Worm (Caenorhabditis elegans) whole organism, young adult: ENCODE measurements around the gene F26F4.12.
A peak's percentile ranks its signal among the peaks of the same experiment; 100 is the strongest.

Experiments used
- B0019.2 ChIP-seq: fragments of 200-800 bp; sonication (Bioruptor generic); conservative IDR thresholded peaks from 2 replicates; pipeline ENCODE4 v1.3.6; 2022; ENCODE audit warnings: missing genetic modification reagents, missing genetic modification characterization, missing compliant biosample characterization
- D2030.7 ChIP-seq: fragments of 200-800 bp; sonication (Bioruptor generic); IDR thresholded peaks from 2 replicates; pipeline ENCODE4 v1.3.6; 2022; ENCODE audit warnings: missing genetic modification reagents, missing genetic modification characterization, missing compliant biosample characterization
- F22D6.2 ChIP-seq: sonication (generic microtip); optimal IDR thresholded peaks from 2 replicates; lab custom pipeline; 2016; ENCODE audit warnings: mild to moderate bottlenecking, missing genetic modification characterization, missing compliant biosample characterization
- F23B12.7 ChIP-seq: sonication (generic microtip); optimal IDR thresholded peaks from 2 replicates; lab custom pipeline; 2017; ENCODE audit warnings: missing genetic modification characterization, mild to moderate bottlenecking, missing compliant biosample characterization, antibody characterized with exemption, moderate library complexity; ENCODE audit not compliant: insufficient read depth
- F33H1.4 ChIP-seq: fragments of 200-800 bp; sonication (Bioruptor generic); IDR thresholded peaks from 2 replicates; pipeline ENCODE4 v1.3.6; 2022; ENCODE audit warnings: missing genetic modification reagents, missing genetic modification characterization, missing compliant biosample characterization
- T07F8.4 ChIP-seq: sonication (generic microtip); optimal IDR thresholded peaks from 2 replicates; lab custom pipeline; 2016; ENCODE audit warnings: mild to moderate bottlenecking, missing genetic modification characterization, moderate library complexity, missing compliant biosample characterization
- Y95B8A.8 ChIP-seq: fragments of 200-800 bp; sonication (Bioruptor generic); IDR thresholded peaks from 2 replicates; pipeline ENCODE4 v1.3.6; 2022; ENCODE audit warnings: missing genetic modification reagents, missing genetic modification characterization, missing compliant biosample characterization
- atf-7 ChIP-seq: sonication (generic microtip); optimal IDR thresholded peaks from 2 replicates; lab custom pipeline; 2017; ENCODE audit warnings: mild to moderate bottlenecking, missing genetic modification characterization, missing compliant biosample characterization
- bed-1 ChIP-seq: fragments of 200-800 bp; sonication (Bioruptor generic); IDR thresholded peaks from 2 replicates; pipeline ENCODE4 v1.3.6; 2022; ENCODE audit warnings: missing genetic modification reagents, missing genetic modification characterization, missing compliant biosample characterization
- ceh-40 ChIP-seq: fragments of 200-800 bp; sonication (Bioruptor generic); IDR thresholded peaks from 2 replicates; pipeline ENCODE4 v1.3.6; 2022; ENCODE audit warnings: missing genetic modification characterization, missing compliant biosample characterization
- ceh-91 ChIP-seq: fragments of 200-800 bp; sonication (Bioruptor generic); IDR thresholded peaks from 2 replicates; pipeline ENCODE4 v1.3.6; 2022; ENCODE audit warnings: missing genetic modification reagents, missing genetic modification characterization, missing compliant biosample characterization
- chd-7 ChIP-seq: sonication (generic microtip); optimal IDR thresholded peaks from 2 replicates; lab custom pipeline; 2016; ENCODE audit warnings: mild to moderate bottlenecking, missing genetic modification characterization, moderate library complexity, missing compliant biosample characterization
- dpl-1 ChIP-seq: fragments of 150-350 bp; optimal IDR thresholded peaks from 2 replicates; lab custom pipeline; 2014; ENCODE audit warnings: missing biosample characterization, missing genetic modification reagents, missing genetic modification characterization
- efl-1 ChIP-seq: fragments of 150-350 bp; optimal IDR thresholded peaks from 2 replicates; lab custom pipeline; 2014; ENCODE audit warnings: missing biosample characterization, missing genetic modification reagents, missing genetic modification characterization
- egrh-3 ChIP-seq: fragments of 200-800 bp; sonication (Bioruptor generic); IDR thresholded peaks from 2 replicates; pipeline ENCODE4 v1.3.6; 2022; ENCODE audit warnings: missing genetic modification reagents, missing genetic modification characterization, missing compliant biosample characterization
- ekl-4 ChIP-seq: fragments of 200-800 bp; sonication (Bioruptor generic); IDR thresholded peaks from 2 replicates; pipeline ENCODE4 v1.3.6; 2022; ENCODE audit warnings: missing genetic modification reagents, missing genetic modification characterization, missing compliant biosample characterization
- hsf-1 ChIP-seq: fragments of 200-800 bp; sonication (Bioruptor generic); IDR thresholded peaks from 2 replicates; pipeline ENCODE4 v1.3.6; 2022; ENCODE audit warnings: missing genetic modification reagents, missing genetic modification characterization, missing compliant biosample characterization
- let-526 ChIP-seq: fragments of 200-800 bp; sonication (Bioruptor generic); IDR thresholded peaks from 2 replicates; pipeline ENCODE4 v1.3.6; 2022; ENCODE audit warnings: missing genetic modification reagents, missing genetic modification characterization, missing compliant biosample characterization
- lin-26 ChIP-seq: fragments of 200-800 bp; sonication (Bioruptor generic); IDR thresholded peaks from 2 replicates; pipeline ENCODE4 v1.3.6; 2022; ENCODE audit warnings: missing genetic modification reagents, missing genetic modification characterization, missing compliant biosample characterization
- lin-40 ChIP-seq: sonication (generic microtip); optimal IDR thresholded peaks from 2 replicates; lab custom pipeline; 2016; ENCODE audit warnings: missing genetic modification characterization, mild to moderate bottlenecking, missing compliant biosample characterization, missing genotype, missing genetic modification reagents
- lin-54 ChIP-seq: fragments of 200-800 bp; sonication (Bioruptor generic); optimal IDR thresholded peaks from 2 replicates; lab custom pipeline; 2018; ENCODE audit warnings: mild to moderate bottlenecking, missing genetic modification characterization, missing compliant biosample characterization
- madf-10 ChIP-seq: sonication (generic microtip); optimal IDR thresholded peaks from 2 replicates; lab custom pipeline; 2016; ENCODE audit warnings: mild to moderate bottlenecking, missing genetic modification characterization, missing compliant biosample characterization
- madf-8 ChIP-seq: fragments of 200-800 bp; sonication (Bioruptor generic); conservative IDR thresholded peaks from 2 replicates; pipeline ENCODE4 v1.3.6; 2022; ENCODE audit warnings: missing genetic modification reagents, missing genetic modification characterization, missing compliant biosample characterization
- mel-28 ChIP-seq: sonication (generic microtip); optimal IDR thresholded peaks from 2 replicates; lab custom pipeline; 2016; ENCODE audit warnings: borderline replicate concordance, mild to moderate bottlenecking, missing genetic modification characterization, missing compliant biosample characterization
- mes-4 ChIP-seq: sonication (generic microtip); optimal IDR thresholded peaks from 2 replicates; lab custom pipeline; 2016; ENCODE audit warnings: missing genotype, missing genetic modification characterization, missing compliant biosample characterization
- mxl-1 ChIP-seq: sonication (generic microtip); optimal IDR thresholded peaks from 2 replicates; lab custom pipeline; 2016; ENCODE audit warnings: missing genetic modification characterization, missing compliant biosample characterization
- nfya-1 ChIP-seq: sonication (generic microtip); optimal IDR thresholded peaks from 2 replicates; lab custom pipeline; 2017; ENCODE audit warnings: antibody characterized with exemption, missing compliant biosample characterization, missing genetic modification characterization, borderline replicate concordance; ENCODE audit not compliant: insufficient read depth
- nhr-27 ChIP-seq: fragments of 200-800 bp; sonication (Bioruptor generic); optimal IDR thresholded peaks from 2 replicates; lab custom pipeline; 2018; ENCODE audit warnings: mild to moderate bottlenecking, missing genetic modification characterization, moderate library complexity, missing compliant biosample characterization
- nhr-90 ChIP-seq: sonication (generic microtip); optimal IDR thresholded peaks from 2 replicates; lab custom pipeline; 2016; ENCODE audit warnings: missing genotype, mild to moderate bottlenecking, missing genetic modification characterization, missing compliant biosample characterization
- pha-4 ChIP-seq: fragments of 150-350 bp; sonication (generic microtip); optimal IDR thresholded peaks from 2 replicates; lab custom pipeline; 2014; ENCODE audit warnings: missing biosample characterization, missing genetic modification reagents, missing genetic modification characterization
- rcor-1 ChIP-seq: fragments of 200-800 bp; sonication (Bioruptor generic); IDR thresholded peaks from 2 replicates; pipeline ENCODE4 v1.3.6; 2022; ENCODE audit warnings: missing genetic modification reagents, missing genetic modification characterization, missing compliant biosample characterization
- rec-8 ChIP-seq, 2 experiments: sonication (generic microtip); optimal IDR thresholded peaks; 2 replicates each; lab custom pipeline; 2016; ENCODE audit warnings: mild to moderate bottlenecking in 2 of 2, missing genetic modification characterization in 2 of 2, missing genetic modification reagents in 2 of 2, missing genotype in 2 of 2, missing biosample characterization in 1 of 2, missing compliant biosample characterization in 1 of 2, moderate library complexity in 1 of 2
- rpc-1 ChIP-seq, 2 experiments: fragments of 150-350 bp in 1 of 2; sonication (generic microtip) in 1 of 2; optimal IDR thresholded peaks; 2 replicates each; lab custom pipeline; 2014 to 2018; ENCODE audit warnings: missing biosample characterization in 1 of 2, missing genetic modification characterization in 1 of 2, missing genetic modification reagents in 1 of 2, missing genotype in 1 of 2
- sdz-38 ChIP-seq: sonication (generic microtip); optimal IDR thresholded peaks from 2 replicates; lab custom pipeline; 2016; ENCODE audit warnings: missing genotype, missing genetic modification characterization, missing compliant biosample characterization
- snpc-4 ChIP-seq, 5 experiments: fragments of 150-350 bp in 1 of 5; sonication (generic microtip) in 4 of 5; optimal IDR thresholded peaks; 2 replicates each; lab custom pipeline; 2014 to 2018; ENCODE audit warnings: missing genetic modification characterization in 5 of 5, missing biosample characterization in 3 of 5, antibody characterized with exemption in 2 of 5, mild to moderate bottlenecking in 2 of 5, missing compliant biosample characterization in 2 of 5, missing genotype in 2 of 5, moderate library complexity in 2 of 5, missing genetic modification reagents in 1 of 5
- somi-1 ChIP-seq: fragments of 200-800 bp; sonication (Bioruptor generic); optimal IDR thresholded peaks from 2 replicates; lab custom pipeline; 2018; ENCODE audit warnings: mild to moderate bottlenecking, missing genetic modification characterization, missing compliant biosample characterization
- tbx-9 ChIP-seq: sonication (generic microtip); optimal IDR thresholded peaks from 2 replicates; lab custom pipeline; 2016; ENCODE audit warnings: borderline replicate concordance, missing genetic modification characterization, inconsistent platforms, missing compliant biosample characterization
- zfh-2 ChIP-seq: fragments of 200-800 bp; sonication (Bioruptor generic); conservative IDR thresholded peaks from 2 replicates; pipeline ENCODE4 v1.3.6; 2022; ENCODE audit warnings: missing genetic modification reagents, missing genetic modification characterization, missing compliant biosample characterization
- ztf-25 ChIP-seq: fragments of 200-800 bp; sonication (Bioruptor generic); IDR thresholded peaks from 2 replicates; pipeline ENCODE4 v1.3.6; 2022; ENCODE audit warnings: missing genetic modification reagents, missing genetic modification characterization, missing compliant biosample characterization

The F26F4.12 gene

DNA sequence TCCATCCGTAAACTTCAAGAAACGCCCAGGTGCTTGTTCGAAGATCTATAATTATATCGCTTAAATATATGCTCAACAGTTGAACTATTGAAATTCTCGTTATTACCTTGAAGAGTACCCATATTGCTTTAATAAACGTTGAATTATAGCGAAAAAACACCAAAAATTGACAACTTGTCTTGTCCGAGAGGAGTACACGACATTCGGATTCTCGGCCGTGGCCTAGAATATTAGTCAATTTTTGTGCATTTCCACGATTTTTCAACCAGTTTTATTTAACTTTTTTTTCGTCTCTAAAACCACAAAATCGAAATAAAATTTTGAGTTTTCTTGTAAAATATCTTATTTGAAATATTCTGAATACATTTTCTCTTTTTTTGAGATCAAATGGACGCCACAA, 2.5 kb upstream of the F26F4.12 start, which contains the start of the genes F26F4.9 and cee-1 (continued):
- TF ChIP-seq hsf-1 (GFP tag; lab: Robert Waterston, UW) (no peak), efl-1 (GFP tag; lab: Kevin White, UChicago) (no peak), zfh-2 (GFP tag; lab: Robert Waterston, UW) (no peak), egrh-3 (GFP tag; lab: Robert Waterston, UW) (no peak), lin-40 (tag; lab: Kevin White, UChicago) (peak; percentile 5), mes-4 (tag; lab: Kevin White, UChicago) (no peak), B0019.2 (GFP tag; lab: Robert Waterston, UW) (no peak), ceh-91 (no peak), bed-1 (no peak), rec-8 (tag; optimal IDR thresholded peaks at IDR 0.05; lab: Kevin White, UChicago) (peak in 1 of 2 experiments; percentile 53), Y95B8A.8 (GFP tag; lab: Robert Waterston, UW) (no peak), D2030.7 (peak; percentile 26; the same call in 1 of the 2 replicates), F22D6.2 (tag; lab: Kevin White, UChicago) (no peak), F33H1.4 (GFP tag; lab: Robert Waterston, UW) (no peak; the same call in 1 of the 2 replicates), ceh-40 (GFP tag; lab: Robert Waterston, UW) (0 out of 2 replicates have a peak, but pooled peaks have one; percentile 10), mel-28 (tag; lab: Kevin White, UChicago) (no peak), sdz-38 (tag; lab: Kevin White, UChicago) (no peak), F23B12.7 (tag; lab: Kevin White, UChicago) (no peak), mxl-1 (tag; lab: Kevin White, UChicago) (no peak), somi-1 (GFP tag; lab: Kevin White, UChicago) (no peak), rpc-1 (optimal IDR thresholded peaks at IDR 0.05; lab: Kevin White, UChicago) (no peak), rpc-1 (tag; optimal IDR thresholded peaks at IDR 0.05; lab: Kevin White, UChicago) (no peak), snpc-4 (GFP tag; optimal IDR thresholded peaks at IDR 0.05; lab: Kevin White, UChicago) (no peak), snpc-4 (tag; optimal IDR thresholded peaks at IDR 0.05; lab: Kevin White, UChicago) (no peak), chd-7 (no peak), nhr-27 (tag; lab: Kevin White, UChicago) (no peak), madf-8 (GFP tag; lab: Robert Waterston, UW) (peak; percentile 36; the same call in 1 of the 2 replicates), dpl-1 (GFP tag; lab: Kevin White, UChicago) (no peak)

- TF ChIP-seq lin-26 (GFP tag; lab: Robert Waterston, UW) = no peak
Measured at ce11 chrIII:4910956-4911355, 1.1 kb upstream of the F26F4.12 start, which contains the start of gene F26F4.2. Gene F26F4.2, plus strand, starts transcription at chrIII:4911256.

DNA sequence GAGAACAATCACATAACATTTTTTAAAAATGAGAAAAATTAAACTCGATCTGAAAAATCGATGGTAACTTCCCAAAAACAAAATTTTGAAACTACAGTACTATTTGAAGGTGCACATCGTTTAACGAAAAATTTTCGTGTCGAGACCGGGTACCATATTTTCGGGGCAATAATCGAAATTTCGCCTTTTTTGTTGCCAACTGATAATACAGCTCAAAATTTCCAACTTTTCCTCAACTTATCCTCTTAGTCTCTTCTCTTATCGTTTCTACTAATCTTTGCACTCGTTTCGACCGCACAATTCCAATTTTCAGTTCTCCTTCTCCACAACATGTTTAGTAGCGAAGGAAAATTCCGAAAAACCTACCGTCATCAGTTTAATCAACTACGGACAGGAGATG, 2.9 kb downstream of the F26F4.12 start, which contains the start of gene rom-1:
Gene rom-1, plus strand, starts transcription at position 301 of the 400 bp plus-strand sequence.
- TF ChIP-seq tbx-9 (tag; lab: Kevin White, UChicago) (no peak), let-526 (GFP tag; lab: Robert Waterston, UW) (no peak), nfya-1 (tag; lab: Kevin White, UChicago) (no peak), ekl-4 (GFP tag; lab: Robert Waterston, UW) (no peak), atf-7 (no peak), mxl-1 (tag; lab: Kevin White, UChicago) (no peak), madf-10 (tag; lab: Kevin White, UChicago) (no peak), somi-1 (GFP tag; lab: Kevin White, UChicago) (no peak), rec-8 (tag; optimal IDR thresholded peaks at IDR 0.05; lab: Kevin White, UChicago) (no peak), lin-54 (GFP tag; lab: Kevin White, UChicago) (no peak), T07F8.4 (tag; lab: Kevin White, UChicago) (no peak), rcor-1 (GFP tag; lab: Robert Waterston, UW) (no peak), nhr-90 (tag; lab: Kevin White, UChicago) (no peak), pha-4 (tag; lab: Kevin White, UChicago) (no peak), lin-26 (GFP tag; lab: Robert Waterston, UW) (no peak), ztf-25 (no peak), F33H1.4 (GFP tag; lab: Robert Waterston, UW) (no peak)
